Fruit fly (Drosophila melanogaster) Kc167 (cell line): ENCODE results near the gene Ork1.

ENCODE experiments used
- Myc ChIP-seq: fragments of >200 bp; optimal IDR thresholded peaks from 2 replicates; lab custom pipeline; 2017; ENCODE audit warnings: missing external identifiers
- h ChIP-seq: fragments of >200 bp; optimal IDR thresholded peaks from 3 replicates; lab custom pipeline; 2018; ENCODE audit warnings: missing external identifiers

DNA sequence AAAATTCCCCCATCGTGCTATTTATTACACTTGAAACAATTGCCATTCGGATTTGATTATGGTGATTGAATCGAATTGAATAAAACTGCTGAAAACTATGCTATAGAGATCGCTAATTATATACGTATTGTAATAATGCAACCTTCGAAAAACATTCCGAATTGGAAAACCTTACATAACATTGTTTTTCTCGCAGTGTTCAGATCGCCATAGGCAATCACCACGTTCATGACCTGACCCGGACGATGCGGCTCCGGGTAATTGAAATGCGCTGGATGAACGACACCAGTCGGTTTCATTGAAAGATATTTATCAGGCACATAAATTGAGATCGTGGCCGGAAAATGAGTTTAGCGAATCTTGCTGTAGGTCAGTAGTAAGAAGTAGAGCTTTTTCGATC lies 8.3 kb downstream of the Ork1 start:
- TF ChIP-seq Myc (lab: Kevin White, UChicago) (no peak), h (lab: Kevin White, UChicago) (no peak)
